Fruit fly (Drosophila melanogaster) whole organism, embryonic: Measurements from ENCODE around the gene upd1.

Experiments used
- Asciz ChIP-seq: fragments of 200-800 bp; sonication (Bioruptor generic); optimal IDR thresholded peaks from 2 replicates; lab custom pipeline; 2017; ENCODE audit warnings: missing biosample characterization, mild to moderate bottlenecking, missing genetic modification characterization, missing genetic modification reagents
- BEAF-32 ChIP-seq: fragments of 200-800 bp; sonication (Bioruptor generic); optimal IDR thresholded peaks from 3 replicates; lab custom pipeline; 2017; ENCODE audit warnings: missing biosample characterization, missing genetic modification characterization, mild to moderate bottlenecking, moderate library complexity, missing genetic modification reagents
- BtbVII ChIP-seq: fragments of 200-800 bp; sonication (Bioruptor generic); optimal IDR thresholded peaks from 3 replicates; lab custom pipeline; 2017; ENCODE audit warnings: missing biosample characterization, mild to moderate bottlenecking, missing genetic modification characterization
- Bteb2 ChIP-seq: fragments of 200-800 bp; sonication (Bioruptor generic); optimal IDR thresholded peaks from 2 replicates; lab custom pipeline; 2016; ENCODE audit warnings: missing biosample characterization, missing genetic modification characterization
- CG1024 ChIP-seq: fragments of 200-800 bp; sonication (Bioruptor generic); IDR thresholded peaks from 2 replicates; pipeline ENCODE4 v1.3.6; 2022; ENCODE audit warnings: missing biosample characterization, missing genetic modification characterization
- CG10274 ChIP-seq: fragments of 200-800 bp; sonication (Bioruptor generic); optimal IDR thresholded peaks from 3 replicates; lab custom pipeline; 2017; ENCODE audit warnings: missing biosample characterization, mild to moderate bottlenecking, missing genetic modification characterization
- CG13424 ChIP-seq: fragments of 200-800 bp; sonication (Bioruptor generic); optimal IDR thresholded peaks from 2 replicates; lab custom pipeline; 2019; ENCODE audit warnings: missing biosample characterization, mild to moderate bottlenecking, missing genetic modification characterization, moderate library complexity
- CG15011 ChIP-seq: fragments of 200-800 bp; sonication (Bioruptor generic); optimal IDR thresholded peaks from 3 replicates; lab custom pipeline; 2018; ENCODE audit warnings: missing biosample characterization, mild to moderate bottlenecking, missing genetic modification characterization
- CG1602 ChIP-seq: fragments of 200-800 bp; sonication (Bioruptor generic); optimal IDR thresholded peaks from 3 replicates; lab custom pipeline; 2016; ENCODE audit warnings: missing biosample characterization, missing genetic modification characterization
- CG2199 ChIP-seq: fragments of 200-800 bp; sonication (Bioruptor generic); IDR thresholded peaks from 3 replicates; pipeline ENCODE4 v1.3.6; 2022; ENCODE audit warnings: missing biosample characterization, missing genetic modification characterization
- CG34376 ChIP-seq: fragments of 200-800 bp; sonication (Bioruptor generic); optimal IDR thresholded peaks from 2 replicates; lab custom pipeline; 2018; ENCODE audit warnings: missing biosample characterization, mild to moderate bottlenecking, missing genetic modification characterization
- CG3838 ChIP-seq: fragments of 200-800 bp; sonication (Bioruptor generic); optimal IDR thresholded peaks from 3 replicates; lab custom pipeline; 2016; ENCODE audit warnings: missing biosample characterization, missing genetic modification characterization
- CG4617 ChIP-seq: fragments of 200-800 bp; sonication (Bioruptor generic); optimal IDR thresholded peaks from 3 replicates; lab custom pipeline; 2016; ENCODE audit warnings: missing biosample characterization, missing genetic modification characterization, borderline replicate concordance
- CG4707 ChIP-seq: fragments of 200-800 bp; sonication (Bioruptor generic); optimal IDR thresholded peaks from 2 replicates; lab custom pipeline; 2018; ENCODE audit warnings: missing biosample characterization, mild to moderate bottlenecking, missing genetic modification characterization, moderate library complexity
- CG6683 ChIP-seq: fragments of 200-800 bp; sonication (Bioruptor generic); optimal IDR thresholded peaks from 2 replicates; lab custom pipeline; 2017; ENCODE audit warnings: missing biosample characterization, mild to moderate bottlenecking, missing genetic modification characterization, missing genetic modification reagents
- CG8944 ChIP-seq: fragments of 200-800 bp; sonication (Bioruptor generic); optimal IDR thresholded peaks from 3 replicates; lab custom pipeline; 2016; ENCODE audit warnings: missing biosample characterization, missing genetic modification characterization
- CG9215 ChIP-seq: fragments of 200-800 bp; sonication (Bioruptor generic); IDR thresholded peaks from 2 replicates; pipeline ENCODE4 v1.3.6; 2022; ENCODE audit warnings: missing biosample characterization, missing genetic modification characterization
- CTCF ChIP-seq: fragments of 200-800 bp; sonication (Bioruptor generic); optimal IDR thresholded peaks from 2 replicates; lab custom pipeline; 2017; ENCODE audit warnings: missing biosample characterization, mild to moderate bottlenecking, missing genetic modification characterization, moderate library complexity
- Deaf1 ChIP-seq: fragments of 200-800 bp; optimal IDR thresholded peaks from 3 replicates; lab custom pipeline; 2019; ENCODE audit warnings: missing biosample characterization, mild to moderate bottlenecking, missing genetic modification characterization, moderate library complexity
- ERR ChIP-seq: fragments of 200-800 bp; sonication (Bioruptor generic); optimal IDR thresholded peaks from 2 replicates; lab custom pipeline; 2016; ENCODE audit warnings: missing biosample characterization, missing genetic modification characterization
- Ets65A ChIP-seq: fragments of 200-800 bp; sonication (Bioruptor generic); peaks from one replicate; lab custom pipeline; 2016; ENCODE audit warnings: missing biosample characterization, missing genetic modification characterization
- GATAe ChIP-seq: fragments of 200-800 bp; sonication (Bioruptor generic); conservative IDR thresholded peaks from 2 replicates; pipeline ENCODE4 v1.3.6; 2022; ENCODE audit warnings: missing biosample characterization, missing genetic modification characterization
- HLH4C ChIP-seq: fragments of 200-800 bp; sonication (Bioruptor generic); IDR thresholded peaks from 3 replicates; pipeline ENCODE4 v1.3.6; 2022; ENCODE audit warnings: missing biosample characterization, missing genetic modification characterization; ENCODE audit not compliant: partially characterized antibody
- HLH54F ChIP-seq: fragments of 200-800 bp; sonication (Bioruptor generic); optimal IDR thresholded peaks from 3 replicates; lab custom pipeline; 2016; ENCODE audit warnings: missing biosample characterization, missing genetic modification characterization
- HmgD ChIP-seq: fragments of 200-800 bp; sonication (Bioruptor generic); optimal IDR thresholded peaks from 3 replicates; lab custom pipeline; 2016; ENCODE audit warnings: missing biosample characterization, missing genetic modification characterization
- Myb ChIP-seq: fragments of 200-800 bp; sonication (Bioruptor generic); optimal IDR thresholded peaks from 2 replicates; lab custom pipeline; 2016; ENCODE audit warnings: missing biosample characterization, missing genetic modification characterization
- Nf-YB ChIP-seq: fragments of 200-800 bp; sonication (Bioruptor generic); optimal IDR thresholded peaks from 3 replicates; lab custom pipeline; 2019; ENCODE audit warnings: missing biosample characterization, mild to moderate bottlenecking, missing genetic modification characterization, moderate library complexity
- Rfx ChIP-seq: fragments of 200-800 bp; sonication (Bioruptor generic); IDR thresholded peaks from 2 replicates; pipeline ENCODE4 v1.3.6; 2022; ENCODE audit warnings: missing biosample characterization, missing genetic modification characterization
- Sox100B ChIP-seq: fragments of 200-800 bp; sonication (Bioruptor generic); optimal IDR thresholded peaks from 3 replicates; lab custom pipeline; 2018; ENCODE audit warnings: missing biosample characterization, mild to moderate bottlenecking, missing genetic modification characterization
- Usf ChIP-seq: fragments of 200-800 bp; sonication (Bioruptor generic); optimal IDR thresholded peaks from 2 replicates; lab custom pipeline; 2017; ENCODE audit warnings: missing genotype, missing biosample characterization, missing genetic modification characterization
- ap ChIP-seq: fragments of 200-800 bp; sonication (Bioruptor generic); IDR thresholded peaks from 2 replicates; pipeline ENCODE4 v1.3.6; 2022; ENCODE audit warnings: missing biosample characterization, missing genetic modification characterization
- ara ChIP-seq: fragments of 200-800 bp; sonication (Bioruptor generic); IDR thresholded peaks from 2 replicates; pipeline ENCODE4 v1.3.6; 2022; ENCODE audit warnings: missing biosample characterization, missing genetic modification characterization
- bab2 ChIP-seq: fragments of 200-800 bp; sonication (Bioruptor generic); optimal IDR thresholded peaks from 2 replicates; lab custom pipeline; 2016; ENCODE audit warnings: missing biosample characterization, missing genetic modification characterization
- bcd ChIP-seq: fragments of 200-800 bp; sonication (Bioruptor generic); optimal IDR thresholded peaks from 2 replicates; lab custom pipeline; 2017; ENCODE audit warnings: missing biosample characterization, mild to moderate bottlenecking, missing genetic modification characterization
- dpn ChIP-seq, 2 experiments: fragments of 200-800 bp; sonication (Bioruptor generic); optimal IDR thresholded peaks; 3 replicates each; lab custom pipeline; 2016; ENCODE audit warnings: missing biosample characterization in 2 of 2, missing genetic modification characterization in 2 of 2
- hth ChIP-seq: fragments of >200 bp; optimal IDR thresholded peaks from 2 replicates; lab custom pipeline; 2017; ENCODE audit warnings: inconsistent platforms
- jumu ChIP-seq: fragments of 200-800 bp; sonication (Bioruptor generic); optimal IDR thresholded peaks from 3 replicates; lab custom pipeline; 2016; ENCODE audit warnings: missing biosample characterization, missing genetic modification characterization
- klu ChIP-seq: fragments of 200-800 bp; sonication (Bioruptor generic); IDR thresholded peaks from 2 replicates; pipeline ENCODE4 v1.3.6; 2022; ENCODE audit warnings: missing biosample characterization, missing genetic modification characterization
- lbe ChIP-seq: fragments of 200-800 bp; sonication (Bioruptor generic); optimal IDR thresholded peaks from 2 replicates; lab custom pipeline; 2016; ENCODE audit warnings: missing biosample characterization, mild to moderate bottlenecking, missing genetic modification characterization
- lilli ChIP-seq: fragments of 200-800 bp; sonication (Bioruptor generic); optimal IDR thresholded peaks from 3 replicates; lab custom pipeline; 2016; ENCODE audit warnings: missing biosample characterization, missing genetic modification characterization
- lov ChIP-seq, 2 experiments: fragments of 200-800 bp in 1 of 2; fragments of >200 bp in 1 of 2; sonication (Bioruptor generic) in 1 of 2; IDR thresholded peaks in 1 of 2; optimal IDR thresholded peaks in 1 of 2; 2 replicates in 1 of 2; 3 replicates in 1 of 2; pipeline versions ENCODE4 v1.3.6 to Lab custom; 2017 to 2022; ENCODE audit warnings: missing biosample characterization in 1 of 2, missing genetic modification characterization in 1 of 2
- org-1 ChIP-seq: fragments of 200-800 bp; sonication (Bioruptor generic); optimal IDR thresholded peaks from 2 replicates; lab custom pipeline; 2017; ENCODE audit warnings: missing biosample characterization, missing genetic modification characterization
- pros ChIP-seq: fragments of 200-800 bp; sonication (Bioruptor generic); optimal IDR thresholded peaks from 3 replicates; lab custom pipeline; 2019; ENCODE audit warnings: missing biosample characterization, mild to moderate bottlenecking, missing genetic modification characterization, moderate library complexity
- pum ChIP-seq: fragments of 200-800 bp; sonication (Bioruptor generic); optimal IDR thresholded peaks from 2 replicates; lab custom pipeline; 2016; ENCODE audit warnings: missing biosample characterization, missing genetic modification characterization
- ranshi ChIP-seq: fragments of 200-800 bp; sonication (Bioruptor generic); IDR thresholded peaks from 2 replicates; pipeline ENCODE4 v1.3.6; 2022; ENCODE audit warnings: missing biosample characterization, missing genetic modification characterization
- salm ChIP-seq: fragments of 200-800 bp; sonication (Bioruptor generic); optimal IDR thresholded peaks from 2 replicates; lab custom pipeline; 2018; ENCODE audit warnings: missing biosample characterization, mild to moderate bottlenecking, missing genetic modification characterization
- sens-2 ChIP-seq: fragments of 200-800 bp; sonication (Bioruptor generic); IDR thresholded peaks from 2 replicates; pipeline ENCODE4 v1.3.6; 2022; ENCODE audit warnings: missing biosample characterization, missing genetic modification characterization
- shn ChIP-seq: fragments of 200-800 bp; sonication (Bioruptor generic); optimal IDR thresholded peaks from 3 replicates; lab custom pipeline; 2016; ENCODE audit warnings: missing biosample characterization, missing genetic modification characterization
- ssp ChIP-seq: fragments of 200-800 bp; sonication (Bioruptor generic); IDR thresholded peaks from 2 replicates; pipeline ENCODE4 v1.3.6; 2022; ENCODE audit warnings: missing biosample characterization, missing genetic modification characterization
- tin ChIP-seq: fragments of 200-800 bp; sonication (Bioruptor generic); optimal IDR thresholded peaks from 3 replicates; lab custom pipeline; 2016; ENCODE audit warnings: missing biosample characterization, missing genetic modification characterization
- usp ChIP-seq: fragments of >200 bp; optimal IDR thresholded peaks from 2 replicates; lab custom pipeline; 2017; ENCODE audit warnings: missing biosample characterization, missing genetic modification characterization
- zen ChIP-seq: fragments of 200-800 bp; sonication (Bioruptor generic); optimal IDR thresholded peaks from 3 replicates; lab custom pipeline; 2018; ENCODE audit warnings: missing biosample characterization, mild to moderate bottlenecking, missing genetic modification characterization, moderate library complexity

upd1 gene

dm6 chrX:18294031-18294430 lies 15.1 kb downstream of the upd1 start (continued):
- peak; percentile 40 for TF ChIP-seq salm
- peak; percentile 93 for TF ChIP-seq Rfx (GFP tag; lab: Robert Waterston, UW)
- TF ChIP-seq shn (GFP tag; lab: Kevin White, UChicago): peak; percentile 42
- TF ChIP-seq dpn (GFP tag; optimal IDR thresholded peaks at IDR 0.05; lab: Kevin White, UChicago): peak; percentile 64 to 73
- peak; percentile 41 for TF ChIP-seq HLH54F (GFP tag; lab: Kevin White, UChicago)
- TF ChIP-seq lilli (GFP tag; lab: Kevin White, UChicago): peak; percentile 73
- peak; percentile 42 for TF ChIP-seq Myb (GFP tag; lab: Kevin White, UChicago)
- TF ChIP-seq BtbVII (GFP tag; lab: Kevin White, UChicago): peak; percentile 45
- peak; percentile 67 for TF ChIP-seq Sox100B
- TF ChIP-seq tin (GFP tag; lab: Kevin White, UChicago): peak; percentile 40
- peak; percentile 67 for TF ChIP-seq CG9215 (GFP tag; lab: Robert Waterston, UW)
- TF ChIP-seq CG1024 (GFP tag; lab: Robert Waterston, UW): peak; percentile 46; the same call in 1 of the 2 replicates
- TF ChIP-seq Nf-YB (GFP tag; lab: Kevin White, UChicago): no peak
- TF ChIP-seq lov (optimal IDR thresholded peaks at IDR 0.05; lab: Kevin White, UChicago): no peak
- peak; percentile 46; the same call in 1 of the 3 replicates for TF ChIP-seq lov (GFP tag; IDR thresholded peaks at IDR 0.05; lab: Robert Waterston, UW)
- no peak for TF ChIP-seq pros (GFP tag; lab: Kevin White, UChicago)
- peak; percentile 83 for TF ChIP-seq ranshi
- TF ChIP-seq CG1602 (GFP tag; lab: Kevin White, UChicago): peak; percentile 27
- TF ChIP-seq jumu: peak; percentile 47
- peak; percentile 61 for TF ChIP-seq ssp
- TF ChIP-seq CG13424 (tag; lab: Kevin White, UChicago): peak; percentile 75
- peak; percentile 36 for TF ChIP-seq Bteb2 (GFP tag; lab: Kevin White, UChicago)
- peak; percentile 41 for TF ChIP-seq Asciz
- TF ChIP-seq hth (lab: Kevin White, UChicago): no peak
- TF ChIP-seq BEAF-32 (GFP tag; lab: Kevin White, UChicago): no peak
- no peak for TF ChIP-seq HmgD (GFP tag; lab: Kevin White, UChicago)
- TF ChIP-seq Usf (GFP tag; lab: Kevin White, UChicago): peak; percentile 27
- TF ChIP-seq ara: peak; percentile 71
- TF ChIP-seq CG2199 (GFP tag; lab: Robert Waterston, UW): no peak
- peak; percentile 23 for TF ChIP-seq CG34376
- TF ChIP-seq CG4617 (GFP tag; lab: Kevin White, UChicago): peak; percentile 4
- peak; percentile 66 for TF ChIP-seq ap
- TF ChIP-seq CG3838 (GFP tag; lab: Kevin White, UChicago): no peak
- peak; percentile 49 for TF ChIP-seq CG8944 (GFP tag; lab: Kevin White, UChicago)
- peak; percentile 22 for TF ChIP-seq ERR (GFP tag; lab: Kevin White, UChicago)
- no peak; the same call in 1 of the 2 replicates for TF ChIP-seq GATAe
- TF ChIP-seq usp: no peak
- TF ChIP-seq CTCF (GFP tag; lab: Kevin White, UChicago): no peak
- TF ChIP-seq sens-2: peak; percentile 29; the same call in 1 of the 2 replicates
- TF ChIP-seq CG4707: no peak
- peak; percentile 95 for TF ChIP-seq Ets65A (GFP tag; lab: Kevin White, UChicago)
- peak; percentile 45 for TF ChIP-seq pum
- peak; percentile 65 for TF ChIP-seq org-1 (GFP tag; lab: Kevin White, UChicago)
- TF ChIP-seq HLH4C (GFP tag; lab: Robert Waterston, UW): no peak
- TF ChIP-seq Deaf1 (tag; lab: Kevin White, UChicago): peak; percentile 41
- peak; percentile 41 for TF ChIP-seq zen
- peak; percentile 62 for TF ChIP-seq CG10274 (GFP tag; lab: Kevin White, UChicago)
- TF ChIP-seq CG6683: no peak
- peak; percentile 77 for TF ChIP-seq lbe (GFP tag; lab: Kevin White, UChicago)
- peak; percentile 63 for TF ChIP-seq bab2 (GFP tag; lab: Kevin White, UChicago)
- peak; percentile 67 for TF ChIP-seq bcd (GFP tag; lab: Kevin White, UChicago)
- TF ChIP-seq CG15011: peak; percentile 38
- TF ChIP-seq klu (GFP tag; lab: Robert Waterston, UW): peak; percentile 59
